Worm (Caenorhabditis elegans) whole organism, young adult: ENCODE measurements around the gene F27D9.13.

Experiments used
- rec-8 ChIP-seq, 2 experiments: sonication (generic microtip); optimal IDR thresholded peaks; 2 replicates each; lab custom pipeline; 2016; ENCODE audit warnings: mild to moderate bottlenecking in 2 of 2, missing genetic modification characterization in 2 of 2, missing genetic modification reagents in 2 of 2, missing genotype in 2 of 2, missing biosample characterization in 1 of 2, missing compliant biosample characterization in 1 of 2, moderate library complexity in 1 of 2
- repo-1 ChIP-seq: sonication (generic microtip); optimal IDR thresholded peaks from 2 replicates; lab custom pipeline; 2017; ENCODE audit warnings: mild to moderate bottlenecking, missing genetic modification characterization, missing compliant biosample characterization

- TF ChIP-seq rec-8 (tag; optimal IDR thresholded peaks at IDR 0.05; lab: Kevin White, UChicago) (no peak), repo-1 (tag; lab: Kevin White, UChicago) (no peak)
These were observed 28.5 kb downstream of the F27D9.13 start for ce11 chrX:7638790-7639189.
